Fruit fly (Drosophila melanogaster) whole organism, prepupa: Measurements from ENCODE around the gene msl-2.

Source experiments
- Blimp-1 ChIP-seq: fragments of 200-800 bp; sonication (Bioruptor generic); optimal IDR thresholded peaks from 3 replicates; lab custom pipeline; 2017; ENCODE audit warnings: missing biosample characterization, missing genetic modification characterization, mild to moderate bottlenecking, moderate library complexity, missing genetic modification reagents
- CG10669 ChIP-seq: fragments of 200-800 bp; sonication (Bioruptor generic); optimal IDR thresholded peaks from 3 replicates; lab custom pipeline; 2018; ENCODE audit warnings: missing biosample characterization, mild to moderate bottlenecking, missing genetic modification characterization, moderate library complexity
- CG11294 ChIP-seq: fragments of 200-800 bp; sonication (Bioruptor generic); IDR thresholded peaks from 2 replicates; pipeline ENCODE4 v1.3.6; 2022; ENCODE audit warnings: missing biosample characterization, missing genetic modification characterization
- CG11762 ChIP-seq: fragments of 200-800 bp; sonication (Bioruptor generic); optimal IDR thresholded peaks from 3 replicates; lab custom pipeline; 2016; ENCODE audit warnings: missing biosample characterization, missing genetic modification characterization; ENCODE audit not compliant: insufficient read depth
- CG11902 ChIP-seq: fragments of 200-800 bp; sonication (Bioruptor generic); optimal IDR thresholded peaks from 3 replicates; lab custom pipeline; 2016; ENCODE audit warnings: missing biosample characterization, missing genetic modification characterization
- CG15336 ChIP-seq: fragments of 200-800 bp; sonication (Bioruptor generic); IDR thresholded peaks from 2 replicates; pipeline ENCODE4 v1.3.6; 2022; ENCODE audit warnings: missing biosample characterization, missing genetic modification characterization
- CG1621 ChIP-seq: fragments of 200-800 bp; sonication (Bioruptor generic); optimal IDR thresholded peaks from 3 replicates; lab custom pipeline; 2018; ENCODE audit warnings: missing biosample characterization, mild to moderate bottlenecking, missing genetic modification characterization
- CG16779 ChIP-seq: fragments of 200-800 bp; sonication (Bioruptor generic); optimal IDR thresholded peaks from 3 replicates; lab custom pipeline; 2017; ENCODE audit warnings: missing biosample characterization, mild to moderate bottlenecking, missing genetic modification characterization
- CG3032 ChIP-seq: fragments of 200-800 bp; optimal IDR thresholded peaks from 2 replicates; lab custom pipeline; 2019; ENCODE audit warnings: missing biosample characterization, mild to moderate bottlenecking, missing genetic modification characterization, moderate library complexity
- CG31627 ChIP-seq: fragments of 200-800 bp; sonication (Bioruptor generic); optimal IDR thresholded peaks from 3 replicates; lab custom pipeline; 2016; ENCODE audit warnings: missing biosample characterization, missing genetic modification characterization
- CG32006 ChIP-seq: fragments of 200-800 bp; sonication (Bioruptor generic); optimal IDR thresholded peaks from 3 replicates; lab custom pipeline; 2017; ENCODE audit warnings: missing biosample characterization, mild to moderate bottlenecking, missing genetic modification characterization
- CG34406 ChIP-seq: fragments of 200-800 bp; sonication (Bioruptor generic); optimal IDR thresholded peaks from 3 replicates; lab custom pipeline; 2016; ENCODE audit warnings: missing biosample characterization, missing genetic modification characterization
- CG3919 ChIP-seq: fragments of 200-800 bp; sonication (Bioruptor generic); optimal IDR thresholded peaks from 3 replicates; lab custom pipeline; 2016; ENCODE audit warnings: missing biosample characterization, missing genetic modification characterization
- CG4318 ChIP-seq: fragments of 200-800 bp; sonication (Bioruptor generic); optimal IDR thresholded peaks from 3 replicates; lab custom pipeline; 2017; ENCODE audit warnings: missing biosample characterization, mild to moderate bottlenecking, missing genetic modification characterization
- CG6163 ChIP-seq: fragments of 200-800 bp; sonication (Bioruptor generic); IDR thresholded peaks from 3 replicates; pipeline ENCODE4 v1.3.6; 2022; ENCODE audit warnings: missing biosample characterization, missing genetic modification characterization
- CG6276 ChIP-seq: fragments of 200-800 bp; sonication (Bioruptor generic); optimal IDR thresholded peaks from 2 replicates; lab custom pipeline; 2017; ENCODE audit warnings: missing biosample characterization, mild to moderate bottlenecking, missing genetic modification characterization
- CG6792 ChIP-seq: fragments of 200-800 bp; sonication (Bioruptor generic); optimal IDR thresholded peaks from 3 replicates; lab custom pipeline; 2016; ENCODE audit warnings: missing biosample characterization, missing genetic modification characterization
- CG6808 ChIP-seq: fragments of 200-800 bp; sonication (Bioruptor generic); optimal IDR thresholded peaks from 3 replicates; lab custom pipeline; 2017; ENCODE audit warnings: missing biosample characterization, missing genetic modification characterization, mild to moderate bottlenecking, moderate library complexity, missing genetic modification reagents
- CG6854 ChIP-seq: fragments of 200-800 bp; sonication (Bioruptor generic); optimal IDR thresholded peaks from 2 replicates; lab custom pipeline; 2017; ENCODE audit warnings: missing biosample characterization, mild to moderate bottlenecking, missing genetic modification characterization
- CG7368 ChIP-seq: fragments of 200-800 bp; sonication (Bioruptor generic); optimal IDR thresholded peaks from 3 replicates; lab custom pipeline; 2016; ENCODE audit warnings: missing biosample characterization, missing genetic modification characterization
- CG8119 ChIP-seq: fragments of 200-800 bp; sonication (Bioruptor generic); IDR thresholded peaks from 3 replicates; pipeline ENCODE4 v1.3.6; 2022; ENCODE audit warnings: missing biosample characterization, missing genetic modification characterization
- CG8632 ChIP-seq: fragments of 200-800 bp; sonication (Bioruptor generic); optimal IDR thresholded peaks from 3 replicates; lab custom pipeline; 2016; ENCODE audit warnings: missing biosample characterization, missing genetic modification characterization
- CG9139 ChIP-seq: fragments of 200-800 bp; sonication (Bioruptor generic); optimal IDR thresholded peaks from 3 replicates; lab custom pipeline; 2017; ENCODE audit warnings: missing biosample characterization, mild to moderate bottlenecking, missing genetic modification characterization
- Eip75B ChIP-seq: fragments of 200-800 bp; sonication (Bioruptor generic); optimal IDR thresholded peaks from 3 replicates; lab custom pipeline; 2016; ENCODE audit warnings: missing biosample characterization, missing genetic modification characterization
- Eip93F ChIP-seq: fragments of 200-800 bp; sonication (Bioruptor generic); optimal IDR thresholded peaks from 2 replicates; lab custom pipeline; 2016; ENCODE audit warnings: missing biosample characterization, mild to moderate bottlenecking, missing genetic modification characterization
- Ets21C ChIP-seq: fragments of 200-800 bp; sonication (Bioruptor generic); optimal IDR thresholded peaks from 3 replicates; lab custom pipeline; 2016; ENCODE audit warnings: missing biosample characterization, missing genetic modification characterization
- Gug ChIP-seq: fragments of 200-800 bp; sonication (Bioruptor generic); IDR thresholded peaks from 2 replicates; pipeline ENCODE4 v1.3.6; 2022; ENCODE audit warnings: missing biosample characterization, missing genetic modification characterization
- Hr38 ChIP-seq: sonication (Bioruptor generic); optimal IDR thresholded peaks from 2 replicates; lab custom pipeline; 2016; ENCODE audit warnings: missing biosample characterization, missing genetic modification characterization
- Hr39 ChIP-seq: fragments of 200-800 bp; sonication (Bioruptor generic); optimal IDR thresholded peaks from 2 replicates; lab custom pipeline; 2016; ENCODE audit warnings: missing biosample characterization, missing genetic modification characterization
- Hr4 ChIP-seq: fragments of 200-800 bp; sonication (Bioruptor generic); optimal IDR thresholded peaks from 3 replicates; lab custom pipeline; 2016; ENCODE audit warnings: missing biosample characterization, missing genetic modification characterization
- Lpt ChIP-seq: fragments of 200-800 bp; sonication (Bioruptor generic); optimal IDR thresholded peaks from 3 replicates; lab custom pipeline; 2016; ENCODE audit warnings: missing biosample characterization, missing genetic modification characterization
- Met ChIP-seq: fragments of 200-800 bp; sonication (Bioruptor generic); optimal IDR thresholded peaks from 3 replicates; lab custom pipeline; 2016; ENCODE audit warnings: missing biosample characterization, missing genetic modification characterization
- OdsH ChIP-seq: fragments of 200-800 bp; sonication (Bioruptor generic); optimal IDR thresholded peaks from 3 replicates; lab custom pipeline; 2016; ENCODE audit warnings: missing biosample characterization, missing genetic modification characterization
- Sox14 ChIP-seq: fragments of 200-800 bp; sonication (Bioruptor generic); optimal IDR thresholded peaks from 3 replicates; lab custom pipeline; 2016; ENCODE audit warnings: missing biosample characterization, missing genetic modification characterization
- Sox15 ChIP-seq: fragments of 200-800 bp; sonication (Bioruptor generic); optimal IDR thresholded peaks from 3 replicates; lab custom pipeline; 2016; ENCODE audit warnings: missing biosample characterization, missing genetic modification characterization
- achi ChIP-seq: fragments of 200-800 bp; sonication (Bioruptor generic); optimal IDR thresholded peaks from 3 replicates; lab custom pipeline; 2016; ENCODE audit warnings: missing biosample characterization, missing genetic modification characterization
- cyc ChIP-seq: fragments of 200-800 bp; sonication (Bioruptor generic); optimal IDR thresholded peaks from 3 replicates; lab custom pipeline; 2016; ENCODE audit warnings: missing biosample characterization, missing genetic modification characterization
- dac ChIP-seq: fragments of 200-800 bp; sonication (Bioruptor generic); optimal IDR thresholded peaks from 2 replicates; lab custom pipeline; 2017; ENCODE audit warnings: missing biosample characterization, mild to moderate bottlenecking, missing genetic modification characterization
- dsx ChIP-seq: fragments of 200-800 bp; optimal IDR thresholded peaks from 3 replicates; lab custom pipeline; 2019; ENCODE audit warnings: missing biosample characterization, mild to moderate bottlenecking, missing genetic modification characterization, moderate library complexity; ENCODE audit not compliant: poor library complexity, severe bottlenecking
- eg ChIP-seq: fragments of 200-800 bp; sonication (Bioruptor generic); IDR thresholded peaks from 3 replicates; pipeline ENCODE4 v1.3.6; 2022; ENCODE audit warnings: missing biosample characterization, missing genetic modification characterization
- esn ChIP-seq: fragments of 200-800 bp; sonication (Bioruptor generic); optimal IDR thresholded peaks from 2 replicates; lab custom pipeline; 2016; ENCODE audit warnings: missing biosample characterization, mild to moderate bottlenecking, missing genetic modification characterization, moderate library complexity
- fd59A ChIP-seq: fragments of 200-800 bp; sonication (Bioruptor generic); optimal IDR thresholded peaks from 2 replicates; lab custom pipeline; 2017; ENCODE audit warnings: missing biosample characterization, mild to moderate bottlenecking, missing genetic modification characterization, missing genetic modification reagents
- fd85E ChIP-seq: fragments of 200-800 bp; sonication (Bioruptor generic); optimal IDR thresholded peaks from 3 replicates; lab custom pipeline; 2016; ENCODE audit warnings: missing biosample characterization, missing genetic modification characterization
- fkh ChIP-seq: fragments of 200-800 bp; sonication (Bioruptor generic); optimal IDR thresholded peaks from 3 replicates; lab custom pipeline; 2017; ENCODE audit warnings: missing biosample characterization, mild to moderate bottlenecking, missing genetic modification characterization, moderate library complexity
- lz ChIP-seq: fragments of 200-800 bp; sonication (Bioruptor generic); optimal IDR thresholded peaks from 3 replicates; lab custom pipeline; 2016; ENCODE audit warnings: missing biosample characterization, missing genetic modification characterization
- net ChIP-seq: fragments of 200-800 bp; sonication (Bioruptor generic); optimal IDR thresholded peaks from 3 replicates; lab custom pipeline; 2016; ENCODE audit warnings: missing biosample characterization, missing genetic modification characterization
- pdm3 ChIP-seq: fragments of 200-800 bp; sonication (Bioruptor generic); optimal IDR thresholded peaks from 3 replicates; lab custom pipeline; 2016; ENCODE audit warnings: missing biosample characterization, missing genetic modification characterization
- salr ChIP-seq, 2 experiments: fragments of 200-800 bp; sonication (Bioruptor generic); optimal IDR thresholded peaks; 3 replicates each; lab custom pipeline; 2016 to 2018; ENCODE audit warnings: missing biosample characterization in 2 of 2, missing genetic modification characterization in 2 of 2, mild to moderate bottlenecking in 1 of 2
- ss ChIP-seq, 2 experiments: fragments of 200-800 bp; sonication (Bioruptor generic); optimal IDR thresholded peaks; 2 replicates in 1 of 2; 3 replicates in 1 of 2; lab custom pipeline; 2017 to 2018; ENCODE audit warnings: mild to moderate bottlenecking in 2 of 2, missing biosample characterization in 2 of 2, missing genetic modification characterization in 2 of 2, moderate library complexity in 1 of 2
- svp ChIP-seq: fragments of 200-800 bp; sonication (Bioruptor generic); peaks from one replicate; lab custom pipeline; 2016; ENCODE audit warnings: missing biosample characterization, missing genetic modification characterization
- topi ChIP-seq: fragments of 200-800 bp; sonication (Bioruptor generic); optimal IDR thresholded peaks from 3 replicates; lab custom pipeline; 2016; ENCODE audit warnings: missing biosample characterization, missing genetic modification characterization
- vri ChIP-seq: fragments of 200-800 bp; sonication (Bioruptor generic); optimal IDR thresholded peaks from 3 replicates; lab custom pipeline; 2016; ENCODE audit warnings: missing biosample characterization, mild to moderate bottlenecking, missing genetic modification characterization

Gene msl-2

DNA sequence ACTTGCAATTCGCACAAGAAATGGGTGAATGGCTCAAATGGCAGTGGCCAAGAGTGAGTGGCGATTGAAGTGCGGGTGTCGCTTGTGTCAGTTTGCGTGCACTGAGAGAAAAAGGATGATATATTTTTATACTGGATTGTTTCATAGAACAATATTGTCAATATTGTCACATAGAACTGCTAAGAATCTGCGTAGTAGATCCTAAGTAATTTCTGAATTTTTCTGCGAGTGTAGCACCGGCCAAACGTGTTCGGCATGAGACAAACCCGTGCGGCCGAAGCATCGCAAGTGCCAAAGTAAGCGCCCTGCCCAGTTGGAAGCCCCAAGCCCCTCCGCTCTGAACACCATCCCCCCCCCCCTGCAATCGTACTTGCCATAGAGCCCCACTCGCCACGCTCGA is 25.6 kb downstream of the msl-2 start:
- no peak for TF ChIP-seq dsx (GFP tag; lab: Kevin White, UChicago)
- peak; percentile 88 for TF ChIP-seq Gug (GFP tag; lab: Robert Waterston, UW)
- no peak for TF ChIP-seq Sox15 (GFP tag; lab: Kevin White, UChicago)
- peak; percentile 83 for TF ChIP-seq OdsH (GFP tag; lab: Kevin White, UChicago)
- TF ChIP-seq esn (GFP tag; lab: Kevin White, UChicago): peak; percentile 63
- TF ChIP-seq CG34406 (GFP tag; lab: Kevin White, UChicago): no peak
- TF ChIP-seq ss (GFP tag; optimal IDR thresholded peaks at IDR 0.05; lab: Kevin White, UChicago): no peak
- peak; percentile 30 for TF ChIP-seq Ets21C (GFP tag; lab: Kevin White, UChicago)
- no peak for TF ChIP-seq CG6854 (GFP tag; lab: Kevin White, UChicago)
- TF ChIP-seq Hr38 (GFP tag; lab: Kevin White, UChicago): peak; percentile 41
- TF ChIP-seq CG6276 (GFP tag; lab: Kevin White, UChicago): peak; percentile 84
- TF ChIP-seq vri: peak; percentile 23
- peak; percentile 70 for TF ChIP-seq CG32006 (GFP tag; lab: Kevin White, UChicago)
- TF ChIP-seq net (GFP tag; lab: Kevin White, UChicago): peak; percentile 9
- no peak for TF ChIP-seq CG16779 (tag; lab: Kevin White, UChicago)
- TF ChIP-seq Met (GFP tag; lab: Kevin White, UChicago): no peak
- no peak for TF ChIP-seq fd85E (GFP tag; lab: Kevin White, UChicago)
- TF ChIP-seq CG8119 (GFP tag; lab: Robert Waterston, UW): peak; percentile 90
- peak; percentile 83 for TF ChIP-seq CG15336
- peak; percentile 86 for TF ChIP-seq Hr4
- TF ChIP-seq CG9139 (GFP tag; lab: Kevin White, UChicago): no peak
- peak; percentile 70 for TF ChIP-seq CG11762
- TF ChIP-seq CG6792: peak; percentile 65
- peak; percentile 93 for TF ChIP-seq eg
- peak; percentile 25 for TF ChIP-seq CG3919 (GFP tag; lab: Kevin White, UChicago)
- TF ChIP-seq dac (GFP tag; lab: Kevin White, UChicago): peak; percentile 63
- peak; percentile 82 for TF ChIP-seq pdm3 (GFP tag; lab: Kevin White, UChicago)
- TF ChIP-seq fd59A: peak; percentile 53
- no peak for TF ChIP-seq cyc
- peak; percentile 49 for TF ChIP-seq CG10669 (GFP tag; lab: Kevin White, UChicago)
- peak; percentile 49 for TF ChIP-seq achi (GFP tag; lab: Kevin White, UChicago)
- TF ChIP-seq CG11294 (GFP tag; lab: Robert Waterston, UW): peak; percentile 84
- TF ChIP-seq Eip93F (GFP tag; lab: Kevin White, UChicago): no peak
- TF ChIP-seq CG6808 (GFP tag; lab: Kevin White, UChicago): peak; percentile 44
- peak; percentile 78 for TF ChIP-seq CG6163 (GFP tag; lab: Robert Waterston, UW)
- peak in 1 of 2 experiments; percentile 49 for TF ChIP-seq salr (GFP tag; optimal IDR thresholded peaks at IDR 0.05; lab: Kevin White, UChicago)
- TF ChIP-seq CG1621 (tag; lab: Kevin White, UChicago): peak; percentile 7
- TF ChIP-seq fkh (GFP tag; lab: Kevin White, UChicago): no peak
- TF ChIP-seq CG7368: peak; percentile 66
- TF ChIP-seq Eip75B (GFP tag; lab: Kevin White, UChicago): no peak
- peak; percentile 41 for TF ChIP-seq CG31627 (GFP tag; lab: Kevin White, UChicago)
- no peak for TF ChIP-seq topi (GFP tag; lab: Kevin White, UChicago)
- TF ChIP-seq Sox14 (GFP tag; lab: Kevin White, UChicago): peak; percentile 74
- peak; percentile 53 for TF ChIP-seq CG3032 (tag; lab: Kevin White, UChicago)
- TF ChIP-seq svp (GFP tag; lab: Kevin White, UChicago): peak; percentile 45
- TF ChIP-seq CG8632 (GFP tag; lab: Kevin White, UChicago): no peak
- no peak for TF ChIP-seq CG11902 (GFP tag; lab: Kevin White, UChicago)
- TF ChIP-seq Hr39 (GFP tag; lab: Kevin White, UChicago): peak; percentile 40
- peak; percentile 10 for TF ChIP-seq lz (GFP tag; lab: Kevin White, UChicago)
- TF ChIP-seq CG4318 (GFP tag; lab: Kevin White, UChicago): peak; percentile 33
- no peak for TF ChIP-seq Blimp-1 (GFP tag; lab: Kevin White, UChicago)
- TF ChIP-seq Lpt: peak; percentile 27
